Worm (Caenorhabditis elegans): ENCODE data around the gene T09A5.15.

ce11 chrII:7819359-7819758 is 38.4 kb upstream of the T09A5.15 start:
- TF ChIP-seq fkh-10 (GFP tag; optimal IDR thresholded peaks at IDR 0.05) (no peak), unc-62 (GFP tag; optimal IDR thresholded peaks at IDR 0.05) (no peak), nhr-11 (tag; optimal IDR thresholded peaks at IDR 0.05) (no peak), pqm-1 (tag; optimal IDR thresholded peaks at IDR 0.05) (no peak)

All from whole organism, L3 larva.